Fruit fly (Drosophila melanogaster) whole organism, prepupa: Measurements from ENCODE around the gene Tdrd3.
A peak's percentile ranks its signal among the peaks of the same experiment; 100 is the strongest.

Experiments
- Blimp-1 ChIP-seq: fragments of 200-800 bp; sonication (Bioruptor generic); optimal IDR thresholded peaks from 3 replicates; lab custom pipeline; 2017; ENCODE audit warnings: missing biosample characterization, missing genetic modification characterization, mild to moderate bottlenecking, moderate library complexity, missing genetic modification reagents
- CG11902 ChIP-seq: fragments of 200-800 bp; sonication (Bioruptor generic); optimal IDR thresholded peaks from 3 replicates; lab custom pipeline; 2016; ENCODE audit warnings: missing biosample characterization, missing genetic modification characterization
- CG15336 ChIP-seq: fragments of 200-800 bp; sonication (Bioruptor generic); IDR thresholded peaks from 2 replicates; pipeline ENCODE4 v1.3.6; 2022; ENCODE audit warnings: missing biosample characterization, missing genetic modification characterization
- CG3032 ChIP-seq: fragments of 200-800 bp; optimal IDR thresholded peaks from 2 replicates; lab custom pipeline; 2019; ENCODE audit warnings: missing biosample characterization, mild to moderate bottlenecking, missing genetic modification characterization, moderate library complexity
- CG31627 ChIP-seq: fragments of 200-800 bp; sonication (Bioruptor generic); optimal IDR thresholded peaks from 3 replicates; lab custom pipeline; 2016; ENCODE audit warnings: missing biosample characterization, missing genetic modification characterization
- CG32006 ChIP-seq: fragments of 200-800 bp; sonication (Bioruptor generic); optimal IDR thresholded peaks from 3 replicates; lab custom pipeline; 2017; ENCODE audit warnings: missing biosample characterization, mild to moderate bottlenecking, missing genetic modification characterization
- CG6163 ChIP-seq: fragments of 200-800 bp; sonication (Bioruptor generic); IDR thresholded peaks from 3 replicates; pipeline ENCODE4 v1.3.6; 2022; ENCODE audit warnings: missing biosample characterization, missing genetic modification characterization
- CG6276 ChIP-seq: fragments of 200-800 bp; sonication (Bioruptor generic); optimal IDR thresholded peaks from 2 replicates; lab custom pipeline; 2017; ENCODE audit warnings: missing biosample characterization, mild to moderate bottlenecking, missing genetic modification characterization
- CG6792 ChIP-seq: fragments of 200-800 bp; sonication (Bioruptor generic); optimal IDR thresholded peaks from 3 replicates; lab custom pipeline; 2016; ENCODE audit warnings: missing biosample characterization, missing genetic modification characterization
- CG7368 ChIP-seq: fragments of 200-800 bp; sonication (Bioruptor generic); optimal IDR thresholded peaks from 3 replicates; lab custom pipeline; 2016; ENCODE audit warnings: missing biosample characterization, missing genetic modification characterization
- CG8119 ChIP-seq: fragments of 200-800 bp; sonication (Bioruptor generic); IDR thresholded peaks from 3 replicates; pipeline ENCODE4 v1.3.6; 2022; ENCODE audit warnings: missing biosample characterization, missing genetic modification characterization
- CG9139 ChIP-seq: fragments of 200-800 bp; sonication (Bioruptor generic); optimal IDR thresholded peaks from 3 replicates; lab custom pipeline; 2017; ENCODE audit warnings: missing biosample characterization, mild to moderate bottlenecking, missing genetic modification characterization
- Eip75B ChIP-seq: fragments of 200-800 bp; sonication (Bioruptor generic); optimal IDR thresholded peaks from 3 replicates; lab custom pipeline; 2016; ENCODE audit warnings: missing biosample characterization, missing genetic modification characterization
- Eip78C ChIP-seq: fragments of 200-800 bp; sonication (Bioruptor generic); peaks from one replicate; lab custom pipeline; 2016; ENCODE audit warnings: missing biosample characterization, missing genetic modification characterization
- Eip93F ChIP-seq: fragments of 200-800 bp; sonication (Bioruptor generic); optimal IDR thresholded peaks from 2 replicates; lab custom pipeline; 2016; ENCODE audit warnings: missing biosample characterization, mild to moderate bottlenecking, missing genetic modification characterization
- Ets21C ChIP-seq: fragments of 200-800 bp; sonication (Bioruptor generic); optimal IDR thresholded peaks from 3 replicates; lab custom pipeline; 2016; ENCODE audit warnings: missing biosample characterization, missing genetic modification characterization
- Ets96B ChIP-seq: fragments of 200-800 bp; optimal IDR thresholded peaks from 2 replicates; lab custom pipeline; 2019; ENCODE audit warnings: missing biosample characterization, mild to moderate bottlenecking, missing genetic modification characterization, moderate library complexity
- Gug ChIP-seq: fragments of 200-800 bp; sonication (Bioruptor generic); IDR thresholded peaks from 2 replicates; pipeline ENCODE4 v1.3.6; 2022; ENCODE audit warnings: missing biosample characterization, missing genetic modification characterization
- Hr38 ChIP-seq: sonication (Bioruptor generic); optimal IDR thresholded peaks from 2 replicates; lab custom pipeline; 2016; ENCODE audit warnings: missing biosample characterization, missing genetic modification characterization
- Lpt ChIP-seq: fragments of 200-800 bp; sonication (Bioruptor generic); optimal IDR thresholded peaks from 3 replicates; lab custom pipeline; 2016; ENCODE audit warnings: missing biosample characterization, missing genetic modification characterization
- Met ChIP-seq: fragments of 200-800 bp; sonication (Bioruptor generic); optimal IDR thresholded peaks from 3 replicates; lab custom pipeline; 2016; ENCODE audit warnings: missing biosample characterization, missing genetic modification characterization
- Sox15 ChIP-seq: fragments of 200-800 bp; sonication (Bioruptor generic); optimal IDR thresholded peaks from 3 replicates; lab custom pipeline; 2016; ENCODE audit warnings: missing biosample characterization, missing genetic modification characterization
- eg ChIP-seq: fragments of 200-800 bp; sonication (Bioruptor generic); IDR thresholded peaks from 3 replicates; pipeline ENCODE4 v1.3.6; 2022; ENCODE audit warnings: missing biosample characterization, missing genetic modification characterization
- esn ChIP-seq: fragments of 200-800 bp; sonication (Bioruptor generic); optimal IDR thresholded peaks from 2 replicates; lab custom pipeline; 2016; ENCODE audit warnings: missing biosample characterization, mild to moderate bottlenecking, missing genetic modification characterization, moderate library complexity
- fd59A ChIP-seq: fragments of 200-800 bp; sonication (Bioruptor generic); optimal IDR thresholded peaks from 2 replicates; lab custom pipeline; 2017; ENCODE audit warnings: missing biosample characterization, mild to moderate bottlenecking, missing genetic modification characterization, missing genetic modification reagents
- fkh ChIP-seq: fragments of 200-800 bp; sonication (Bioruptor generic); optimal IDR thresholded peaks from 3 replicates; lab custom pipeline; 2017; ENCODE audit warnings: missing biosample characterization, mild to moderate bottlenecking, missing genetic modification characterization, moderate library complexity
- lz ChIP-seq: fragments of 200-800 bp; sonication (Bioruptor generic); optimal IDR thresholded peaks from 3 replicates; lab custom pipeline; 2016; ENCODE audit warnings: missing biosample characterization, missing genetic modification characterization
- pdm3 ChIP-seq: fragments of 200-800 bp; sonication (Bioruptor generic); optimal IDR thresholded peaks from 3 replicates; lab custom pipeline; 2016; ENCODE audit warnings: missing biosample characterization, missing genetic modification characterization
- spab ChIP-seq: fragments of 200-800 bp; sonication (Bioruptor generic); optimal IDR thresholded peaks from 2 replicates; lab custom pipeline; 2017; ENCODE audit warnings: missing biosample characterization, mild to moderate bottlenecking, missing genetic modification characterization, missing genetic modification reagents
- ss ChIP-seq, 2 experiments: fragments of 200-800 bp; sonication (Bioruptor generic); optimal IDR thresholded peaks; 2 replicates in 1 of 2; 3 replicates in 1 of 2; lab custom pipeline; 2017 to 2018; ENCODE audit warnings: mild to moderate bottlenecking in 2 of 2, missing biosample characterization in 2 of 2, missing genetic modification characterization in 2 of 2, moderate library complexity in 1 of 2
- svp ChIP-seq: fragments of 200-800 bp; sonication (Bioruptor generic); peaks from one replicate; lab custom pipeline; 2016; ENCODE audit warnings: missing biosample characterization, missing genetic modification characterization
- topi ChIP-seq: fragments of 200-800 bp; sonication (Bioruptor generic); optimal IDR thresholded peaks from 3 replicates; lab custom pipeline; 2016; ENCODE audit warnings: missing biosample characterization, missing genetic modification characterization
- vri ChIP-seq: fragments of 200-800 bp; sonication (Bioruptor generic); optimal IDR thresholded peaks from 3 replicates; lab custom pipeline; 2016; ENCODE audit warnings: missing biosample characterization, mild to moderate bottlenecking, missing genetic modification characterization

Gene Tdrd3

DNA sequence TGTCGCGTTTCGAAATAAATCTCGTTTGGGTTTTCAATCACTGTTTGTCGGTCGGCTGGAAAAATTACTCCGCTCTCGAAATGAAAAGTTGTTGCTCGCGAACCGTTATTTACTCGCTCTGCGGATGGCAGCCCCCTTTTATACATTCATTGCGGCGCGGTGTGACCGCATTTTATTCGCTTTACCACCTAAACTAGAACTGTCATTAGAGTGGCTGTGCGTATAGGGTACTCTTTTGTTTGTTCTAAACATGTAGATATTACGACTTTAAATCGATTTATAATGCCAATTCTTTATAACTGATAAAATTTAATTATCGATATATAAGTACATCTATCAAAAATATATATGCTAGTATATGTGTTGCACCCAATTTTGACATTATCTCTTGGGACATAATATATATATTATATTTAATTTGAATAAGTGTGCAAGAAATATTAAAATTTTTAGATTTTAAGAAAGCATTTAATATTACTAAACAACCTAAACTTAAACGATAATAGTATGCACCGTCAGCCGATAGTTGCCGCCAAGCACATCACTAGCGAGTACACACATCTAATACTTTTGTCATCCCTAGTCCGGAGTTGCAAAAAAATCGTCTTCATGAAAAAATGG is at the start of gene Tdrd3, which contains the start of gene bmm (continued):
- TF ChIP-seq Eip78C (peak; percentile 74), CG32006 (GFP tag; lab: Kevin White, UChicago) (peak; percentile 83), Eip93F (GFP tag; lab: Kevin White, UChicago) (peak; percentile 51), eg (peak; percentile 76), fd59A (GFP tag; lab: Kevin White, UChicago) (peak; percentile 55), CG6276 (peak; percentile 52), Blimp-1 (GFP tag; lab: Kevin White, UChicago) (peak; percentile 59), CG31627 (GFP tag; lab: Kevin White, UChicago) (peak; percentile 76), fkh (GFP tag; lab: Kevin White, UChicago) (peak; percentile 91)

DNA sequence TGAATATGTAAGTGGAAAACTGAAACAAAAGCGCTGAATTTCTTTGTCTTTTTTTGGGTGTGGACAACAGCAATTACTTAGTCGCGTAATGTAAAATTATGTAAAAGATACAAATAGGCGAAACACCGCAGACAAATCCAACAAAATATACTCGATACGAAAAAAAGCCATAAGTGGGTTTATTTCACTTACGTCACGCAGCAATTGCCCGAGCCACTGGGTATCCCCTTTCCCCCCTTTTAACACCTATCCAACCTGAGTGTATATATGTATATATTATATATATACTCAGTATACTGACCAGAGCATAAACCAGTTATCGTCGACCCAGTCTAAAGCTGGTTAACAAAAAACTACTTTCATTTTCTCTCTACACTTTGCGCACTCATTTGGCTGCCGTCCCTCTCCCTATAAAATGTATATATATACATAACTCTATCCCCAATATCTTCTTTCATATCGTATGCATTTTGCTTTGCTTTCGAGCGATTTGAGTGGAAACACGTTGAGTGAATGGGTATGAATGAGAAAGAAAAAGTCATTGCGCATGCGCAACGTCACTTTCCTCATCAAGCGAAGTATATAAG is 43.4 kb upstream of the Tdrd3 start:
- peak; percentile 73 for TF ChIP-seq Eip78C
- peak; percentile 59; the same call in 2 of the 3 replicates for TF ChIP-seq CG6163 (GFP tag; lab: Robert Waterston, UW)
- TF ChIP-seq Eip75B (GFP tag; lab: Kevin White, UChicago): no peak
- no peak for TF ChIP-seq Ets96B (tag; lab: Kevin White, UChicago)
- TF ChIP-seq vri (GFP tag; lab: Kevin White, UChicago): peak; percentile 14
- peak; percentile 4 for TF ChIP-seq Met (GFP tag; lab: Kevin White, UChicago)
- TF ChIP-seq Blimp-1 (GFP tag; lab: Kevin White, UChicago): peak; percentile 98
- TF ChIP-seq ss (GFP tag; optimal IDR thresholded peaks at IDR 0.05; lab: Kevin White, UChicago): no peak
- no peak for TF ChIP-seq Ets21C
- no peak for TF ChIP-seq topi

dm6 chr3L:14751056-14751671 is 35.4 kb upstream of the Tdrd3 start:
- no peak for TF ChIP-seq Sox15 (GFP tag; lab: Kevin White, UChicago)
- TF ChIP-seq CG8119 (GFP tag; lab: Robert Waterston, UW): 0 out of 3 replicates have a peak, but pooled peaks have one; percentile 13
- no peak for TF ChIP-seq CG32006 (GFP tag; lab: Kevin White, UChicago)

DNA sequence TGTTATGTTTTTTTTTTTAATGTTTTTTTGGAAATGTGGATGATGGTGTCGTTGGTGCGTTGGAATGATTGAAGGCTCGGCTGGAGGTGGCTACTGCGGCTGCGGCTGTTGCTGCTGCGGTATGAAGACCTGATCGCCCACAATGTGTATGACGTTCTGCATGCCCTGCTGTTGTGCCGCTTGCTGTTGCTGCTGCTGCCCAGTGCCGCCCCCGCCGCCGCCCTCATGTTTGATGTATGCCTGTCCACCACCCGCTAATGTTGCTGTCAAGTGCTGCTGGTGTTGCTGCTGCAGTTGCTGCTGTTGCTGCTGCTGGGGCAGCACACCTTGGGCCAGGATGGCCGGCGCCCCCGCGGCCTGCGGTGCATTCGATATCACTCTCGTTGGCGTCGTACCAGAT is 33.8 kb upstream of the Tdrd3 start:
- TF ChIP-seq CG11902 (GFP tag; lab: Kevin White, UChicago): no peak
- no peak for TF ChIP-seq Eip78C
- no peak for TF ChIP-seq Blimp-1 (GFP tag; lab: Kevin White, UChicago)
- no peak for TF ChIP-seq CG9139 (GFP tag; lab: Kevin White, UChicago)
- no peak for TF ChIP-seq CG3032 (tag; lab: Kevin White, UChicago)
- no peak for TF ChIP-seq spab (GFP tag; lab: Kevin White, UChicago)
- no peak for TF ChIP-seq CG6276
- no peak for TF ChIP-seq CG7368 (GFP tag; lab: Kevin White, UChicago)
- TF ChIP-seq lz (GFP tag; lab: Kevin White, UChicago): no peak
- no peak for TF ChIP-seq esn
- no peak for TF ChIP-seq pdm3 (GFP tag; lab: Kevin White, UChicago)
- TF ChIP-seq CG6792 (GFP tag; lab: Kevin White, UChicago): no peak
- no peak for TF ChIP-seq Hr38
- no peak for TF ChIP-seq CG31627 (GFP tag; lab: Kevin White, UChicago)
- TF ChIP-seq Lpt: no peak
- no peak for TF ChIP-seq Gug
- no peak for TF ChIP-seq svp (GFP tag; lab: Kevin White, UChicago)
- no peak for TF ChIP-seq CG15336 (GFP tag; lab: Robert Waterston, UW)
- no peak for TF ChIP-seq Sox15 (GFP tag; lab: Kevin White, UChicago)
- TF ChIP-seq, all 60 proteins: peak for 0
